Worm (Caenorhabditis elegans) whole organism, dauer: ENCODE data around the gene sdc-3.
"Not testable (repeated sequence)": the region's sequence is repeated elsewhere in the genome, so short reads cannot be mapped to it uniquely, and the experiment has no call there.

Experiments used
- unc-62 ChIP-seq: sonication (generic microtip); optimal IDR thresholded peaks from 2 replicates; lab custom pipeline; 2017; ENCODE audit warnings: missing biosample characterization, missing genetic modification reagents, missing genetic modification characterization

sdc-3 gene

DNA sequence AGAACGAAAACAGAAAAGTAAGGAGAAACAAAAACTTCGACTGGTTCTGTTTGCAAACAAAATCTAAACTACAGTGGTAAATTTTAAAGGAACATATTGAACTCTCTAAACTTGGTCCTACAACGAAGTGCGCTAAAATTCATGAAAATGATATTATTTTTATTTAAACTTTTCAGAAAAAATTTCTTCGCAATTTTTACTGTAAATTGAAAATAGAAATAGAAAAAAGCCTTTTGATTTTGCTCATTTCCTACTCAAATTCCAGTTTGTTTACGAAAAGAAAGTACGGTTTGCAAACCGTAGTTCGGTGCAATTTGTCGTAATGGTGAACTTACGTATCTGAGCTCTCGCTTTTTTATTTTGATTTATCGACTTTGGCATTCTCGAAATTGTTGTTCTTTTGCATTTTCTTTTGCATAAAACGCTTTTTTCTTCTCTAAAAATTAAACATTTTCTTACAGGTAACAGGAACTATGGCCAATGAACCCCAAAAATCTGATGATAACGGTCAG lies 17.9 kb upstream of the sdc-3 start, which contains the start of gene otub-1:
otub-1 (plus strand) TSS at position 462 of the 512 bp plus-strand sequence.
- TF ChIP-seq unc-62 (GFP tag; lab: Kevin White, UChicago), result no peak

ce11 chrV:15065068-15065744 lies 17.2 kb upstream of the sdc-3 start, which contains the start of gene C25D7.9:
TSS of gene C25D7.9 (plus strand) at chrV:15065135.
- no peak for TF ChIP-seq unc-62 (GFP tag; lab: Kevin White, UChicago)

DNA sequence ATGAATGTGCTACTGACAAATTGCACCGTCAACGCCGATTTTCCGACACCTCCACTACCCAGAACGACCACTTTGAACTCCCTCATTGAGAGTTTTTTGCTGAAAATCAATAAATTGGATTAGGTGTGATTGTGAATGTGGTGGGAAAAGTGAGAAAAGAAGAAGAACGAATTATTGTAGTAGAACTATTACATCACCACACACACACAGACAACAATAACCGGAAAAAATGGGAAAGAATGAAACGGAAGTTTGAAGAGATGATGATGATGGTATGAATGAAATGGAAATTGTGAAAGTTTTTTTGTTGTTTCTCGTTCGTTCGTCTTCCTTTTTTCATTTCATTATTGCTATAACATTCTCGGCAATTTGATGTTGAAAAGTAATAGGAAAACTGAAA lies 16.0 kb upstream of the sdc-3 start, which contains the start of gene rap-2:
rap-2 (minus strand) TSS at position 101 of the 400 bp plus-strand sequence.
- TF ChIP-seq unc-62 (GFP tag; lab: Kevin White, UChicago), result no peak

- TF ChIP-seq unc-62 (GFP tag; lab: Kevin White, UChicago), result no peak
Observed at ce11 chrV:15060595-15060994, 12.6 kb upstream of the sdc-3 start.

DNA sequence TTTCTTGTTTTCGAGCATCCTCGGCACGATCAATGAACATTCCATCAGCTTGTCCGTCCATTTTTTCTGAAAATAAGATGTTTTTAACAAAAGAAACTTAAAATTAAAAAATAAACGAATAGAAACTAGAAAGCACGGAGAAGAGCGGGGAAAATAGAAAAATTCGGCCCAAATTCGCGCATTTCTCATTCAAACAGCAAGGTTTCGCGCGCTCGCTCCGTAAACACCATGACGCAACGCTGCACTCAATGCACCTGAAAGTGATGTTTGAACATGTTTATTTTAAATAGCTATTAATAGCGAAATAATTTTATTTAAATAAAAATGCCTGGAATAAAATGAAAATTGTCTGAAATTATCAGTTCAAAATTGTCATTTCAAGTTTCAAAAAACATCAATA lies 11.5 kb upstream of the sdc-3 start, which contains the start of the genes mcm-3 and C25D7.15:
mcm-3 (minus strand) TSS at position 66 of the 400 bp plus-strand sequence.
C25D7.15 (plus strand) TSS at position 275 of the 400 bp plus-strand sequence.
- no peak for TF ChIP-seq unc-62 (GFP tag; lab: Kevin White, UChicago)

DNA sequence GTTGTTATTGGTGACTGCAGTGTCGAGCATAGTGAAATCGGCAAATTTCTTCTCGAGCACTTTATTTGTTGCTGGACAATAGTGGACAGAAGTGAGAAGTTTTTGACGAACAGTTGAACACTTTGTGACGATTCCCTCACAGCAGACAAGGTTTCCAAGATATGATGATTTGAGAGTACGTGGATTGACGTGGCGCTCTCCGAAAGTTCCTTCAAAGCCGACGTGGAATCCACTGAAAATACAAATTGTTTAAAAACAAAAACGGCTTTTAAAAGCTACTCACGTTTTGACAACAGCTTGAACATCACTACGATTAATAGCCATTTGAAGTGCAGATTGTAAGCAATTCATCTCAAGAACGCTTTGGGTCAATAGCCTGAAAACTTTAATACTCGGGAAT lies 11.0 kb upstream of the sdc-3 start:
- no peak for TF ChIP-seq unc-62 (GFP tag; lab: Kevin White, UChicago)

DNA sequence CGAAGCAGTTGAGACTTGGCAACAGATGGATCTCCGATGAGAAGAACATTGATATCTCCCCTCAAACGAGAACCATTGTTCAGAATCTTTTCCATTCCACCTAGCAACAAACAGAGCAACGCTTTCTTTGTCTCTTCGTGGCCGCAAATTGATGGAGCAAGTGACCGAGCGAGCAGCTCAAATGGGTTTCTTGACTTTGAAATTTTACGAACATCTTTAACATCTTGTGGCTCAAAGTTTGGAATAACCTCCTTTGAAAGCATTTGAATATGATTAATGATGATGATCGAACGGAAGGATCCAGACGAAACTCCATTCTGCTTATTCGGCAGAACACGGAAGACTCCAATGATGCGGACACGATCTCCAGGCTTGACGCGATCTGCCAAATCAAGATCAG lies 10.4 kb upstream of the sdc-3 start:
- no peak for TF ChIP-seq unc-62 (GFP tag; lab: Kevin White, UChicago)

DNA sequence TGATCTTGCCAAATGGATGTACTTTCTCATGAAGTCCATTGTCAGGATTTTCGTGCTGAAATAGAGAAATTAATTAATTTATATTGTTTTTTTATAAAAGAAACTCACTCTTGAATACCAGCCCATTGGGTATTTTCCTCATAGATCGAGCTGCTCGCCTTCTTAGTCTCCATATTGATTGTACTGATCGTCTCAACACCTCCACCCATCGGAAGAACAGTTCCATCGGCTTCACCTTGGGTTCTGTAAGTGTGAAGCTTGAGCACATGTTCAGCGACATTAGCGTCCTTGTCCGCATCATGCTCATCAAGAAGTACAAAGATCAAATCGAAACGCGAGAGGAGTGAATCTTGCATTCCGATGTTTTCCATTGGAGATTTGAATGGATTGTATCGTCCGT lies 9.7 kb upstream of the sdc-3 start:
- TF ChIP-seq unc-62 (GFP tag; lab: Kevin White, UChicago), result no peak

ce11 chrV:15056346-15056839 lies 8.4 kb upstream of the sdc-3 start:
- TF ChIP-seq unc-62 (GFP tag; lab: Kevin White, UChicago), result no peak

DNA sequence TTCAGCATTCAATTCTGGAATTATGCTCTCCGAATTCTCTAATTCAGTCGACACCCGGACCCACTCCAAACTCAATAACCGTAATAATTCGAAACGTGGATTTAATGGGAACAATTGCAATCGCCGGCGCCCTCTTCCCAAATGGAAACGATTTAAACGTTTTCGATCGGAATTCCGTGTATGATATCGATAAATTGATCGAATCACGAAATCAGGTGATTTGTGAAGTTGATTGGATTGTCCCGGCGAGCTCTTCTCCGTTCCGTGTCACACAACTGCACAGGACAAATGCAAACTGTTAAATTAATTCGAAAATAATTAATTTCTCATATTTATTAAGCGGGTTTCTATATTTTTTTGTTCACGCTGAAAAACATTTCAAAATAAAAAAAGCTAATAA lies 7.9 kb upstream of the sdc-3 start, which contains the start of gene C25D7.16:
C25D7.16 (plus strand) TSS at position 301 of the 400 bp plus-strand sequence.
- no peak for TF ChIP-seq unc-62 (GFP tag; lab: Kevin White, UChicago)

- TF ChIP-seq unc-62 (GFP tag; lab: Kevin White, UChicago), result no peak
Observed at ce11 chrV:15054733-15055132, 6.7 kb upstream of the sdc-3 start.

DNA sequence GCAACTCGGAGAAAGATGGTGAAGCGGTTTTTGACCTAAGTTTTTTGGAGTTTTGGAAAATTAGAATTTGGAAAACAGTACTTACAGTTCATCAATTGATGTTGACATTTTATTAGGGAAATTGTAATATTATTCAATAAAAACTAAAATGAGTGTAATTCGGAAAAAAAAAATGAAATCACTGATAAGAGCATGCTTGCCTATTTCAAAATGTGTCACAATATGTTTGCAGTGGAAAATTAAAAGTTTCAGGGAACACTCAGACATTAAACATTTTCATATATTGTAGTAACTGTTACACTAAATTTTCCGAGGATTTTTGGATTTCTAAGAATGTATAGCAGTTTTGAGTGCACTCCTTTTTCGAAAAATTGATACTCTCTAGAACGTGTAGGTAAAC lies 4.4 kb upstream of the sdc-3 start, which contains the start of the genes fbxa-82 and C25D7.5:
fbxa-82 (minus strand) TSS at position 163 of the 400 bp plus-strand sequence.
C25D7.5 (plus strand) TSS at position 283 of the 400 bp plus-strand sequence.
- no peak for TF ChIP-seq unc-62 (GFP tag; lab: Kevin White, UChicago)

DNA sequence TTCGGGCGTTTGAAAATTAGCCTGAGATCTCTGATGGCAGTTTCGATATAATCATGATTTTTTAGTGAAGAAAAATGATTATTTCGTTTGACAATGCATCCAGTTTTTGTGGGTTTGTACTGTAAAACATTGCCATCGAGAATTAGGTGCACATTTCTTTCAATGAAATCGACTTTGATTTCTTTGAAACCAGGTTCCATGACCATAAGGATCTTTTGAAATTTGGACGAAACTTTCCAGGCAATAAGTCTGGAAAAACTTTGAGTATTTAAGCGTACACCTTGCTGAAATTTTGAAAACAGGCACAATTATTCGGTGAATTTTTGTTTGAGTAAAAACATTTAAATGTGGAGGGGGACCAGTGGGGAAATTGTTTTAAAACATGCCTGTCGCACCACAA lies 3.7 kb upstream of the sdc-3 start:
- no peak for TF ChIP-seq unc-62 (GFP tag; lab: Kevin White, UChicago)

DNA sequence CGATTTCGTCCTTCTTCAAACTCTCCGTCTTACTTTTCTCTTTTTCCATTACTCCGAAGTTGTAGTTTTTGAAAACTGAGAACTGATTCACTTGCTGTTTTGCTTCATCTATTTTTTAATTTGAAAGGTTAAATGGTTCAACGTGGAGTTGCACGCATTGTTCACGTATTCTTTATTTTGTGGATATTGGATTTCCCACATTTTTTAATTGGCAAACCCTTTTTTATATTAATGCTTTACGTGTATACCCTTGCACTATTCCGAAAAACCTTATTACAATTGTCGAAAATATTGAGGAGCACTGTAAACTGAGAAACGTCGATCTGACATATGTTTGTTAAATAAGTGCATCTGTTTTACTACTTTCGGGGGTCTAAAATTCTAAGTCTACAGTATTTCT lies 11.2 kb downstream of the sdc-3 start, which contains the start of gene melo-3:
melo-3 (minus strand) TSS at position 101 of the 400 bp plus-strand sequence.
- TF ChIP-seq unc-62 (GFP tag; lab: Kevin White, UChicago), result not testable (repeated sequence)

DNA sequence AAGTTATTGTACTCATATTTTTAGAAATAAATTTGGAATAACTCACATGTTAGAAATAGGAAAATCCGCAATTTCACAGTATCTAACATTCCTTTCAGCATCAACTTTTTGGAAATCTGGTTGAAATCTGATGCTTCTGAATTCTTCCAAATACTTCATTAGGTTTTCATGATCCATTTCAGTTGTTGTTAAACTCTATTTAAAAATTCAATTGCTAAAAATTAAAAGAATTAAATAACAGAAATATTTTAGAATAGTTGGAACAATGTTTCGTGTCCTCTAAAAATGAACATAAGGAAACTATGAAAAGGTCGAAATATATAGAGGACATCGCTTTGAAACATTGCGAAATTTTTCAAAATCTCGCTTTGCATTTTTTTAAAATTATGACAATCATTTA lies 16.6 kb downstream of the sdc-3 start, which contains the start of gene cng-1:
cng-1 (minus strand) TSS at position 101 of the 400 bp plus-strand sequence.
- TF ChIP-seq unc-62 (GFP tag; lab: Kevin White, UChicago), result not testable (repeated sequence)

ce11 chrV:15028896-15029519 lies 19.0 kb downstream of the sdc-3 start, which contains the start of gene F14H8.8:
TSS of gene F14H8.8 (plus strand) at chrV:15029469.
- TF ChIP-seq unc-62 (GFP tag; lab: Kevin White, UChicago), result no peak
